Worm (Caenorhabditis elegans) whole organism, early embryonic: ENCODE data around the gene D2023.1.

Experiments used
- ama-1 ChIP-seq: fragments of 150-350 bp; optimal IDR thresholded peaks from 2 replicates; lab custom pipeline; 2014
- hmg-4 ChIP-seq: fragments of 200-800 bp; sonication (Bioruptor generic); optimal IDR thresholded peaks from 2 replicates; lab custom pipeline; 2018; ENCODE audit warnings: mild to moderate bottlenecking, missing genetic modification characterization, missing compliant biosample characterization
- tbx-11 ChIP-seq: fragments of 200-800 bp; sonication (Bioruptor generic); IDR thresholded peaks from 2 replicates; pipeline ENCODE4 v1.3.6; 2022; ENCODE audit warnings: missing genetic modification characterization, missing compliant biosample characterization
- tra-4 ChIP-seq: sonication (generic microtip); optimal IDR thresholded peaks from 2 replicates; lab custom pipeline; 2017; ENCODE audit warnings: missing genetic modification characterization, missing compliant biosample characterization

DNA sequence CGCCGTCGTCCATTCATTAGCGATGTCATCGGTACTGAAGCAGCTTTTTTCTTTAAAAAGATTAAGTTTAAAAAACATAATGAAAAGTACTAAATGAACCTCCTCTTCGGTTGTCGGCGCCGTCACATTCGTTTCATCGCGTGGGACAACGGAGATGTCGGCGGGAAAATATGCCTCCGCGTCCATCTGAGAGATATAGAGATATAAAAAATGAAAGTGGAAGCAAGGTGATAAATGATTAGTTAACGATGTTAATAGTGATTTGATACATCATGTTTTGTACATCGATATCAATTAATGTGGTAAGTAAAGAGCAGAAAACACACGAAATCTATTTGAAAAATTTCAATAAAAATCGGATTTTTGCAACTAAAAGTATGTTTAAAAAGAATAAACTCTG is 2.1 kb upstream of the D2023.1 start, which contains the start of gene F55A11.7:
- no peak for TF ChIP-seq ama-1 (lab: Kevin White, UChicago)
- TF ChIP-seq tbx-11 (GFP tag; lab: Robert Waterston, UW) = no peak
- no peak for TF ChIP-seq hmg-4 (GFP tag; lab: Kevin White, UChicago)
- TF ChIP-seq tra-4 (tag; lab: Kevin White, UChicago) = no peak
